Worm (Caenorhabditis elegans) whole organism, young adult: ENCODE measurements around the gene E02H9.3.
"Not testable (repeated sequence)": the region's sequence is repeated elsewhere in the genome, so short reads cannot be mapped to it uniquely, and the experiment has no call there.

Source experiments
- ceh-40 ChIP-seq: fragments of 200-800 bp; sonication (Bioruptor generic); IDR thresholded peaks from 2 replicates; pipeline ENCODE4 v1.3.6; 2022; ENCODE audit warnings: missing genetic modification characterization, missing compliant biosample characterization
- let-526 ChIP-seq: fragments of 200-800 bp; sonication (Bioruptor generic); IDR thresholded peaks from 2 replicates; pipeline ENCODE4 v1.3.6; 2022; ENCODE audit warnings: missing genetic modification reagents, missing genetic modification characterization, missing compliant biosample characterization
- let-607 ChIP-seq, 2 experiments: fragments of 200-800 bp in 1 of 2; sonication (Bioruptor generic) in 1 of 2; sonication (generic microtip) in 1 of 2; optimal IDR thresholded peaks; 2 replicates each; lab custom pipeline; 2016 to 2018; ENCODE audit warnings: mild to moderate bottlenecking in 2 of 2, missing compliant biosample characterization in 2 of 2, missing genetic modification characterization in 2 of 2, moderate library complexity in 2 of 2, missing genotype in 1 of 2

ce11 chrIII:2461040-2461715, 2.3 kb downstream of the E02H9.3 start:
- TF ChIP-seq ceh-40 (GFP tag; lab: Robert Waterston, UW); let-607 (tag; optimal IDR thresholded peaks at IDR 0.05; lab: Kevin White, UChicago); let-526 (GFP tag; lab: Robert Waterston, UW): not testable (repeated sequence)
